Fruit fly (Drosophila melanogaster): ENCODE results near the gene CG12099.

The CG12099 gene

dm6 chr3L:1515820-1516540 lies 42.3 kb downstream of the CG12099 start:
- TF ChIP-seq CG9948 (tag; optimal IDR thresholded peaks at IDR 0.05) = peak; percentile 51
- TF ChIP-seq CG34367 (tag; optimal IDR thresholded peaks at IDR 0.05) = peak; percentile 1
- peak; percentile 53 for TF ChIP-seq CG8159 (tag; optimal IDR thresholded peaks at IDR 0.05)
- peak; percentile 42 for TF ChIP-seq Pif1B (GFP tag; optimal IDR thresholded peaks at IDR 0.05)
- peak; percentile 50 for TF ChIP-seq CG12605 (GFP tag; IDR thresholded peaks at IDR 0.05)
- TF ChIP-seq Ets98B (GFP tag; IDR thresholded peaks at IDR 0.05) = peak; percentile 62
- TF ChIP-seq CG10348 (GFP tag; IDR thresholded peaks at IDR 0.05) = no peak
- peak; percentile 55 for TF ChIP-seq CG15710 (tag; optimal IDR thresholded peaks at IDR 0.05)
- peak; percentile 77 for TF ChIP-seq CG8301 (tag; optimal IDR thresholded peaks at IDR 0.05)
- no peak for TF ChIP-seq CG13204 (GFP tag; optimal IDR thresholded peaks at IDR 0.05)
- TF ChIP-seq fd96Ca (GFP tag; IDR thresholded peaks at IDR 0.05) = peak; percentile 84
- peak; percentile 77 for TF ChIP-seq CG14655 (GFP tag; optimal IDR thresholded peaks at IDR 0.05)
- no peak for TF ChIP-seq EcR (GFP tag; optimal IDR thresholded peaks at IDR 0.05)
- TF ChIP-seq Snoo (tag; optimal IDR thresholded peaks at IDR 0.05) = peak; percentile 21
- no peak for TF ChIP-seq gl (tag; optimal IDR thresholded peaks at IDR 0.05)
- TF ChIP-seq D1 (tag; optimal IDR thresholded peaks at IDR 0.05) = no peak
- 0 out of 2 replicates have a peak, but pooled peaks have one; percentile 23 for TF ChIP-seq rn (GFP tag; IDR thresholded peaks at IDR 0.05)
- TF ChIP-seq CG32121 (GFP tag; IDR thresholded peaks at IDR 0.05) = peak; percentile 63
- peak; percentile 68 for TF ChIP-seq CG4496 (GFP tag; IDR thresholded peaks at IDR 0.05)
- peak; percentile 55 for TF ChIP-seq CG17806 (tag; optimal IDR thresholded peaks at IDR 0.05)
- peak; percentile 65 for TF ChIP-seq Pif1A (GFP tag; optimal IDR thresholded peaks at IDR 0.05)
